Fruit fly (Drosophila melanogaster) whole organism, prepupa: ENCODE results near the gene CG16854.

Experiments used
- Blimp-1 ChIP-seq: fragments of 200-800 bp; sonication (Bioruptor generic); optimal IDR thresholded peaks from 3 replicates; lab custom pipeline; 2017; ENCODE audit warnings: missing biosample characterization, missing genetic modification characterization, mild to moderate bottlenecking, moderate library complexity, missing genetic modification reagents
- CG34406 ChIP-seq: fragments of 200-800 bp; sonication (Bioruptor generic); optimal IDR thresholded peaks from 3 replicates; lab custom pipeline; 2016; ENCODE audit warnings: missing biosample characterization, missing genetic modification characterization
- Eip93F ChIP-seq: fragments of 200-800 bp; sonication (Bioruptor generic); optimal IDR thresholded peaks from 2 replicates; lab custom pipeline; 2016; ENCODE audit warnings: missing biosample characterization, mild to moderate bottlenecking, missing genetic modification characterization
- Met ChIP-seq: fragments of 200-800 bp; sonication (Bioruptor generic); optimal IDR thresholded peaks from 3 replicates; lab custom pipeline; 2016; ENCODE audit warnings: missing biosample characterization, missing genetic modification characterization
- Smox ChIP-seq: fragments of 200-800 bp; sonication (Bioruptor generic); optimal IDR thresholded peaks from 3 replicates; lab custom pipeline; 2016; ENCODE audit warnings: missing biosample characterization, missing genetic modification characterization
- Sox102F ChIP-seq: fragments of 200-800 bp; sonication (Bioruptor generic); optimal IDR thresholded peaks from 2 replicates; lab custom pipeline; 2016; ENCODE audit warnings: missing biosample characterization, mild to moderate bottlenecking, missing genetic modification characterization
- eg ChIP-seq: fragments of 200-800 bp; sonication (Bioruptor generic); IDR thresholded peaks from 3 replicates; pipeline ENCODE4 v1.3.6; 2022; ENCODE audit warnings: missing biosample characterization, missing genetic modification characterization
- net ChIP-seq: fragments of 200-800 bp; sonication (Bioruptor generic); optimal IDR thresholded peaks from 3 replicates; lab custom pipeline; 2016; ENCODE audit warnings: missing biosample characterization, missing genetic modification characterization
- pdm3 ChIP-seq: fragments of 200-800 bp; sonication (Bioruptor generic); optimal IDR thresholded peaks from 3 replicates; lab custom pipeline; 2016; ENCODE audit warnings: missing biosample characterization, missing genetic modification characterization
- spab ChIP-seq: fragments of 200-800 bp; sonication (Bioruptor generic); optimal IDR thresholded peaks from 2 replicates; lab custom pipeline; 2017; ENCODE audit warnings: missing biosample characterization, mild to moderate bottlenecking, missing genetic modification characterization, missing genetic modification reagents

- TF ChIP-seq Eip93F (peak; percentile 23), spab (peak; percentile 77), Met (peak; percentile 82), net (peak; percentile 39), CG34406 (GFP tag; lab: Kevin White, UChicago) (peak; percentile 41), Blimp-1 (GFP tag; lab: Kevin White, UChicago) (no peak), eg (GFP tag; lab: Robert Waterston, UW) (0 out of 3 replicates have a peak, but pooled peaks have one; percentile 27), Smox (GFP tag; lab: Kevin White, UChicago) (peak; percentile 76), pdm3 (GFP tag; lab: Kevin White, UChicago) (peak; percentile 70), Sox102F (GFP tag; lab: Kevin White, UChicago) (peak; percentile 77)
Measured at dm6 chr2L:11072250-11072649, 14.3 kb upstream of the CG16854 start.
